Comparison of ENCODE assay signal across 1 fruit fly cellular context in genomic region chr3R:31325055-31325454, dm6.
TF ChIP-seq lines count a peak whose summit lies in the region.

No protein-coding gene starts in this region.

TF ChIP-seq in whole organism, embryonic, 481 proteins besides CTCF, POLR2A, EP300 and RAD21 (continued from another document and continues in another):
- TF ChIP-seq peb (GFP tag; IDR thresholded peaks at IDR 0.05; lab: Robert Waterston, UW) (no peak; the same call in 1 of the 2 replicates), BEAF-32 (GFP tag; optimal IDR thresholded peaks at IDR 0.05; lab: Kevin White, UChicago) (no peak), CG6765 (GFP tag; optimal IDR thresholded peaks at IDR 0.05; lab: Kevin White, UChicago) (peak; percentile 58), CG4707 (GFP tag; optimal IDR thresholded peaks at IDR 0.05; lab: Kevin White, UChicago) (peak; percentile 31), Ptx1 (GFP tag; IDR thresholded peaks at IDR 0.05; lab: Robert Waterston, UW) (peak; percentile 83), jing (GFP tag; optimal IDR thresholded peaks at IDR 0.05; lab: Kevin White, UChicago) (peak; percentile 36), grn (GFP tag; optimal IDR thresholded peaks at IDR 0.05; lab: Kevin White, UChicago) (no peak), abd-A (tag; optimal IDR thresholded peaks at IDR 0.05; lab: Kevin White, UChicago) (no peak), dan (GFP tag; IDR thresholded peaks at IDR 0.05; lab: Robert Waterston, UW) (no peak), Dref (GFP tag; IDR thresholded peaks at IDR 0.05; lab: Robert Waterston, UW) (no peak), CG6689 (GFP tag; IDR thresholded peaks at IDR 0.05; lab: Robert Waterston, UW) (peak; percentile 83), bcd (GFP tag; optimal IDR thresholded peaks at IDR 0.05; lab: Kevin White, UChicago) (peak; percentile 72), Dp (GFP tag; optimal IDR thresholded peaks at IDR 0.05; lab: Kevin White, UChicago) (no peak), CG1792 (GFP tag; optimal IDR thresholded peaks at IDR 0.05; lab: Kevin White, UChicago) (no peak), trh (GFP tag; optimal IDR thresholded peaks at IDR 0.05; lab: Kevin White, UChicago) (no peak), croc (GFP tag; conservative IDR thresholded peaks at IDR 0.05; lab: Robert Waterston, UW) (peak; percentile 55; the same call in 2 of the 3 replicates), tio (GFP tag; optimal IDR thresholded peaks at IDR 0.05; lab: Kevin White, UChicago) (peak; percentile 51), CkIIα-i1 (GFP tag; IDR thresholded peaks at IDR 0.05; lab: Robert Waterston, UW) (no peak), CG8765 (GFP tag; IDR thresholded peaks at IDR 0.05; lab: Robert Waterston, UW) (no peak), CG34376 (GFP tag; optimal IDR thresholded peaks at IDR 0.05; lab: Kevin White, UChicago) (no peak), Asciz (GFP tag; optimal IDR thresholded peaks at IDR 0.05; lab: Kevin White, UChicago) (peak; percentile 84), gt (GFP tag; IDR thresholded peaks at IDR 0.05; lab: Robert Waterston, UW) (no peak; the same call in 1 of the 2 replicates), sc (optimal IDR thresholded peaks at IDR 0.05; lab: Kevin White, UChicago) (no peak), sc (GFP tag; optimal IDR thresholded peaks at IDR 0.05; lab: Kevin White, UChicago) (peak; percentile 51), kay (GFP tag; optimal IDR thresholded peaks at IDR 0.05; lab: Kevin White, UChicago) (no peak), CG13775 (GFP tag; optimal IDR thresholded peaks at IDR 0.05; lab: Kevin White, UChicago) (peak; percentile 40), GATAe (GFP tag; conservative IDR thresholded peaks at IDR 0.05; lab: Robert Waterston, UW) (no peak), tgo (GFP tag; IDR thresholded peaks at IDR 0.05; lab: Robert Waterston, UW) (peak; percentile 75), sima (GFP tag; optimal IDR thresholded peaks at IDR 0.05; lab: Kevin White, UChicago) (no peak), CG5953 (GFP tag; IDR thresholded peaks at IDR 0.05; lab: Robert Waterston, UW) (peak; percentile 77), CG34224 (GFP tag; IDR thresholded peaks at IDR 0.05; lab: Robert Waterston, UW; ENCODE audit: partially characterized antibody) (no peak), tna (GFP tag; IDR thresholded peaks at IDR 0.05; lab: Robert Waterston, UW; ENCODE audit: partially characterized antibody) (no peak), ewg (GFP tag; optimal IDR thresholded peaks at IDR 0.05; lab: Kevin White, UChicago) (peak; percentile 46), CG1602 (GFP tag; optimal IDR thresholded peaks at IDR 0.05; lab: Kevin White, UChicago) (peak; percentile 56), CG17829 (tag; optimal IDR thresholded peaks at IDR 0.05; lab: Kevin White, UChicago) (peak; percentile 47), Hr3 (GFP tag; optimal IDR thresholded peaks at IDR 0.05; lab: Kevin White, UChicago) (peak; percentile 50), phol (tag; optimal IDR thresholded peaks at IDR 0.05; lab: Kevin White, UChicago) (peak; percentile 86), CG18262 (tag; optimal IDR thresholded peaks at IDR 0.05; lab: Kevin White, UChicago) (peak; percentile 76), ash1 (GFP tag; optimal IDR thresholded peaks at IDR 0.05; lab: Kevin White, UChicago) (no peak), CG10565 (GFP tag; optimal IDR thresholded peaks at IDR 0.05; lab: Kevin White, UChicago) (no peak), eve (GFP tag; optimal IDR thresholded peaks at IDR 0.05; lab: Kevin White, UChicago) (no peak), CG15479 (GFP tag; optimal IDR thresholded peaks at IDR 0.05; lab: Kevin White, UChicago) (no peak), Rx (GFP tag; IDR thresholded peaks at IDR 0.05; lab: Robert Waterston, UW) (peak; percentile 61), ab (GFP tag; optimal IDR thresholded peaks at IDR 0.05; lab: Kevin White, UChicago) (no peak), CG17186 (GFP tag; optimal IDR thresholded peaks at IDR 0.05; lab: Kevin White, UChicago) (no peak), CG16815 (GFP tag; optimal IDR thresholded peaks at IDR 0.05; lab: Kevin White, UChicago) (no peak), yki (optimal IDR thresholded peaks at IDR 0.05; lab: Kevin White, UChicago) (no peak), Rfx (GFP tag; IDR thresholded peaks at IDR 0.05; lab: Robert Waterston, UW) (peak; percentile 75; the same call in 1 of the 2 replicates), twi (tag; optimal IDR thresholded peaks at IDR 0.05; lab: Kevin White, UChicago) (no peak), CG18764 (GFP tag; optimal IDR thresholded peaks at IDR 0.05; lab: Kevin White, UChicago) (peak; percentile 70), CG30431 (GFP tag; optimal IDR thresholded peaks at IDR 0.05; lab: Kevin White, UChicago) (peak; percentile 51), cad (GFP tag; optimal IDR thresholded peaks at IDR 0.05; lab: Kevin White, UChicago) (no peak), CG11456 (GFP tag; IDR thresholded peaks at IDR 0.05; lab: Robert Waterston, UW) (0 out of 3 replicates have a peak, but pooled peaks have one; percentile 44), CG7839 (tag; optimal IDR thresholded peaks at IDR 0.05; lab: Kevin White, UChicago) (peak; percentile 68), CG17612 (GFP tag; IDR thresholded peaks at IDR 0.05; lab: Robert Waterston, UW) (no peak), Vsx1 (GFP tag; optimal IDR thresholded peaks at IDR 0.05; lab: Kevin White, UChicago) (peak; percentile 47), cas (GFP tag; IDR thresholded peaks at IDR 0.05; lab: Robert Waterston, UW) (0 out of 2 replicates have a peak, but pooled peaks have one; percentile 37), eyg (GFP tag; optimal IDR thresholded peaks at IDR 0.05; lab: Kevin White, UChicago) (no peak), CG13894 (tag; optimal IDR thresholded peaks at IDR 0.05; lab: Kevin White, UChicago) (no peak), klu (GFP tag; IDR thresholded peaks at IDR 0.05; lab: Robert Waterston, UW) (peak; percentile 38; the same call in 1 of the 2 replicates), hb (GFP tag; IDR thresholded peaks at IDR 0.05; lab: Robert Waterston, UW; ENCODE audit: partially characterized antibody) (no peak), chm (GFP tag; IDR thresholded peaks at IDR 0.05; lab: Robert Waterston, UW) (peak; percentile 40; the same call in 1 of the 2 replicates), hkb (optimal IDR thresholded peaks at IDR 0.05; lab: Kevin White, UChicago) (no peak), hkb (GFP tag; IDR thresholded peaks at IDR 0.05; lab: Robert Waterston, UW) (peak; percentile 86), aop (GFP tag; IDR thresholded peaks at IDR 0.05; lab: Robert Waterston, UW) (0 out of 2 replicates have a peak, but pooled peaks have one; percentile 56), Awh (GFP tag; IDR thresholded peaks at IDR 0.05; lab: Robert Waterston, UW) (peak; percentile 83), CG3065 (GFP tag; optimal IDR thresholded peaks at IDR 0.05; lab: Kevin White, UChicago) (no peak), NC2α (GFP tag; optimal IDR thresholded peaks at IDR 0.05; lab: Kevin White, UChicago) (no peak), CG9817 (tag; optimal IDR thresholded peaks at IDR 0.05; lab: Kevin White, UChicago) (peak; percentile 46), CHES-1-like (GFP tag; optimal IDR thresholded peaks at IDR 0.05; lab: Kevin White, UChicago) (no peak), Optix (GFP tag; IDR thresholded peaks at IDR 0.05; lab: Robert Waterston, UW) (peak; percentile 77), repo (GFP tag; optimal IDR thresholded peaks at IDR 0.05; lab: Kevin White, UChicago) (no peak), CG2129 (GFP tag; IDR thresholded peaks at IDR 0.05; lab: Robert Waterston, UW; ENCODE audit: partially characterized antibody) (no peak), stc (GFP tag; IDR thresholded peaks at IDR 0.05; lab: Robert Waterston, UW) (peak; percentile 80), CG12299 (tag; optimal IDR thresholded peaks at IDR 0.05; lab: Kevin White, UChicago) (no peak), Gsc (GFP tag; IDR thresholded peaks at IDR 0.05; lab: Robert Waterston, UW) (peak; percentile 43; the same call in 1 of the 2 replicates), az2 (GFP tag; optimal IDR thresholded peaks at IDR 0.05; lab: Kevin White, UChicago) (peak; percentile 74), luna (GFP tag; optimal IDR thresholded peaks at IDR 0.05; lab: Kevin White, UChicago) (no peak), Sry-δ (GFP tag; optimal IDR thresholded peaks at IDR 0.05; lab: Kevin White, UChicago) (no peak), Atf3 (GFP tag; optimal IDR thresholded peaks at IDR 0.05; lab: Kevin White, UChicago) (no peak), HLH54F (GFP tag; optimal IDR thresholded peaks at IDR 0.05; lab: Kevin White, UChicago) (no peak), bigmax (GFP tag; optimal IDR thresholded peaks at IDR 0.05; lab: Kevin White, UChicago) (no peak), pan (optimal IDR thresholded peaks at IDR 0.05; lab: Kevin White, UChicago) (no peak), pan (GFP tag; optimal IDR thresholded peaks at IDR 0.05 in 1 of 2, IDR thresholded peaks at IDR 0.05 in 1 of 2) (peak in 1 of 2 experiments; percentile 86), Gug (GFP tag; IDR thresholded peaks at IDR 0.05; lab: Robert Waterston, UW) (peak; percentile 82), CG33213 (GFP tag; optimal IDR thresholded peaks at IDR 0.05; lab: Kevin White, UChicago) (no peak), CG11247 (GFP tag; IDR thresholded peaks at IDR 0.05; lab: Robert Waterston, UW) (peak; percentile 60), Oaz (GFP tag; IDR thresholded peaks at IDR 0.05; lab: Robert Waterston, UW) (peak; percentile 62; the same call in 1 of the 2 replicates), CG5180 (GFP tag; optimal IDR thresholded peaks at IDR 0.05; lab: Kevin White, UChicago) (peak; percentile 32), br (optimal IDR thresholded peaks at IDR 0.05; lab: Kevin White, UChicago) (no peak), pita (GFP tag; optimal IDR thresholded peaks at IDR 0.05; lab: Kevin White, UChicago) (no peak), CrebB (tag; optimal IDR thresholded peaks at IDR 0.05; lab: Kevin White, UChicago) (no peak), pros (GFP tag; optimal IDR thresholded peaks at IDR 0.05; lab: Kevin White, UChicago) (no peak), CG8290 (GFP tag; optimal IDR thresholded peaks at IDR 0.05; lab: Kevin White, UChicago) (no peak), CG8290 (tag; optimal IDR thresholded peaks at IDR 0.05; lab: Kevin White, UChicago) (peak in 1 of 2 experiments; percentile 54), CG2678 (tag; optimal IDR thresholded peaks at IDR 0.05; lab: Kevin White, UChicago) (peak; percentile 85), CG18619 (GFP tag; optimal IDR thresholded peaks at IDR 0.05; lab: Kevin White, UChicago) (peak; percentile 11), caup (GFP tag; optimal IDR thresholded peaks at IDR 0.05; lab: Kevin White, UChicago; ENCODE audit: severe bottlenecking) (peak; percentile 68), sisA (GFP tag; IDR thresholded peaks at IDR 0.05; lab: Robert Waterston, UW) (peak; percentile 87), salm (tag; optimal IDR thresholded peaks at IDR 0.05; lab: Kevin White, UChicago) (peak; percentile 12), pnt (GFP tag; optimal IDR thresholded peaks at IDR 0.05; lab: Kevin White, UChicago) (peak; percentile 35), CG17568 (GFP tag; optimal IDR thresholded peaks at IDR 0.05; lab: Kevin White, UChicago) (no peak), CG8924 (tag; optimal IDR thresholded peaks at IDR 0.05; lab: Kevin White, UChicago) (peak; percentile 74), Abd-B (GFP tag; optimal IDR thresholded peaks at IDR 0.05; lab: Kevin White, UChicago) (no peak), danr (GFP tag; IDR thresholded peaks at IDR 0.05; lab: Robert Waterston, UW) (peak; percentile 62; the same call in 1 of the 2 replicates), gro (GFP tag; optimal IDR thresholded peaks at IDR 0.05; lab: Kevin White, UChicago) (no peak), esg (GFP tag; conservative IDR thresholded peaks at IDR 0.05; lab: Robert Waterston, UW) (peak; percentile 77), fd96Cb (tag; optimal IDR thresholded peaks at IDR 0.05; lab: Kevin White, UChicago) (peak; percentile 86), otp (GFP tag; IDR thresholded peaks at IDR 0.05; lab: Robert Waterston, UW) (peak; percentile 74; the same call in 2 of the 3 replicates), Jarid2 (GFP tag; optimal IDR thresholded peaks at IDR 0.05; lab: Kevin White, UChicago) (peak; percentile 31), CG9727 (GFP tag; optimal IDR thresholded peaks at IDR 0.05; lab: Kevin White, UChicago) (peak; percentile 61), CG4820 (GFP tag; optimal IDR thresholded peaks at IDR 0.05; lab: Kevin White, UChicago) (peak; percentile 82), CG14710 (tag; optimal IDR thresholded peaks at IDR 0.05; lab: Kevin White, UChicago) (peak; percentile 75), kah (GFP tag; optimal IDR thresholded peaks at IDR 0.05; lab: Kevin White, UChicago) (peak; percentile 63), CG7786 (GFP tag; optimal IDR thresholded peaks at IDR 0.05; lab: Kevin White, UChicago) (no peak), grau (tag; optimal IDR thresholded peaks at IDR 0.05; lab: Kevin White, UChicago) (peak; percentile 69), Hmr (GFP tag; optimal IDR thresholded peaks at IDR 0.05; lab: Kevin White, UChicago) (peak; percentile 59), dm (GFP tag; optimal IDR thresholded peaks at IDR 0.05; lab: Kevin White, UChicago) (no peak), CG2875 (GFP tag; optimal IDR thresholded peaks at IDR 0.05; lab: Kevin White, UChicago) (peak; percentile 47), CG12155 (GFP tag; optimal IDR thresholded peaks at IDR 0.05; lab: Kevin White, UChicago) (peak; percentile 36), dimm (GFP tag; IDR thresholded peaks at IDR 0.05; lab: Robert Waterston, UW) (no peak), CG17802 (tag; optimal IDR thresholded peaks at IDR 0.05; lab: Kevin White, UChicago) (peak; percentile 72), fu2 (GFP tag; optimal IDR thresholded peaks at IDR 0.05; lab: Kevin White, UChicago) (no peak), CG11085 (GFP tag; IDR thresholded peaks at IDR 0.05; lab: Robert Waterston, UW) (no peak), CG12104 (GFP tag; optimal IDR thresholded peaks at IDR 0.05; lab: Kevin White, UChicago) (peak; percentile 48), CG2889 (GFP tag; IDR thresholded peaks at IDR 0.05; lab: Robert Waterston, UW) (peak; percentile 68; the same call in 1 of the 3 replicates), CG2116 (GFP tag; optimal IDR thresholded peaks at IDR 0.05; lab: Kevin White, UChicago) (peak; percentile 6), Nf-YA (GFP tag; IDR thresholded peaks at IDR 0.05; lab: Robert Waterston, UW) (peak; percentile 83), H2.0 (GFP tag; IDR thresholded peaks at IDR 0.05; lab: Robert Waterston, UW) (peak; percentile 71), CG9876 (GFP tag; optimal IDR thresholded peaks at IDR 0.05; lab: Kevin White, UChicago) (no peak), Kr (GFP tag; optimal IDR thresholded peaks at IDR 0.05; lab: Kevin White, UChicago) (no peak), BtbVII (GFP tag; optimal IDR thresholded peaks at IDR 0.05; lab: Kevin White, UChicago) (peak; percentile 53), E2f1 (GFP tag; IDR thresholded peaks at IDR 0.05; lab: Robert Waterston, UW) (peak; percentile 67)
